Fruit fly (Drosophila melanogaster) whole organism, prepupa: ENCODE data around the gene nAChRalpha1.
A peak's percentile ranks its signal among the peaks of the same experiment; 100 is the strongest.

Source experiments
- CG10631 ChIP-seq: fragments of 200-800 bp; sonication (Bioruptor generic); optimal IDR thresholded peaks from 2 replicates; lab custom pipeline; 2016; ENCODE audit warnings: missing biosample characterization, missing genetic modification characterization
- CG11902 ChIP-seq: fragments of 200-800 bp; sonication (Bioruptor generic); optimal IDR thresholded peaks from 3 replicates; lab custom pipeline; 2016; ENCODE audit warnings: missing biosample characterization, missing genetic modification characterization
- CG15336 ChIP-seq: fragments of 200-800 bp; sonication (Bioruptor generic); IDR thresholded peaks from 2 replicates; pipeline ENCODE4 v1.3.6; 2022; ENCODE audit warnings: missing biosample characterization, missing genetic modification characterization
- CG1621 ChIP-seq: fragments of 200-800 bp; sonication (Bioruptor generic); optimal IDR thresholded peaks from 3 replicates; lab custom pipeline; 2018; ENCODE audit warnings: missing biosample characterization, mild to moderate bottlenecking, missing genetic modification characterization
- CG3032 ChIP-seq: fragments of 200-800 bp; optimal IDR thresholded peaks from 2 replicates; lab custom pipeline; 2019; ENCODE audit warnings: missing biosample characterization, mild to moderate bottlenecking, missing genetic modification characterization, moderate library complexity
- CG31627 ChIP-seq: fragments of 200-800 bp; sonication (Bioruptor generic); optimal IDR thresholded peaks from 3 replicates; lab custom pipeline; 2016; ENCODE audit warnings: missing biosample characterization, missing genetic modification characterization
- CG32006 ChIP-seq: fragments of 200-800 bp; sonication (Bioruptor generic); optimal IDR thresholded peaks from 3 replicates; lab custom pipeline; 2017; ENCODE audit warnings: missing biosample characterization, mild to moderate bottlenecking, missing genetic modification characterization
- CG34406 ChIP-seq: fragments of 200-800 bp; sonication (Bioruptor generic); optimal IDR thresholded peaks from 3 replicates; lab custom pipeline; 2016; ENCODE audit warnings: missing biosample characterization, missing genetic modification characterization
- CG3919 ChIP-seq: fragments of 200-800 bp; sonication (Bioruptor generic); optimal IDR thresholded peaks from 3 replicates; lab custom pipeline; 2016; ENCODE audit warnings: missing biosample characterization, missing genetic modification characterization
- CG4318 ChIP-seq: fragments of 200-800 bp; sonication (Bioruptor generic); optimal IDR thresholded peaks from 3 replicates; lab custom pipeline; 2017; ENCODE audit warnings: missing biosample characterization, mild to moderate bottlenecking, missing genetic modification characterization
- CG6163 ChIP-seq: fragments of 200-800 bp; sonication (Bioruptor generic); IDR thresholded peaks from 3 replicates; pipeline ENCODE4 v1.3.6; 2022; ENCODE audit warnings: missing biosample characterization, missing genetic modification characterization
- CG6792 ChIP-seq: fragments of 200-800 bp; sonication (Bioruptor generic); optimal IDR thresholded peaks from 3 replicates; lab custom pipeline; 2016; ENCODE audit warnings: missing biosample characterization, missing genetic modification characterization
- CG6854 ChIP-seq: fragments of 200-800 bp; sonication (Bioruptor generic); optimal IDR thresholded peaks from 2 replicates; lab custom pipeline; 2017; ENCODE audit warnings: missing biosample characterization, mild to moderate bottlenecking, missing genetic modification characterization
- Eip78C ChIP-seq: fragments of 200-800 bp; sonication (Bioruptor generic); peaks from one replicate; lab custom pipeline; 2016; ENCODE audit warnings: missing biosample characterization, missing genetic modification characterization
- Eip93F ChIP-seq: fragments of 200-800 bp; sonication (Bioruptor generic); optimal IDR thresholded peaks from 2 replicates; lab custom pipeline; 2016; ENCODE audit warnings: missing biosample characterization, mild to moderate bottlenecking, missing genetic modification characterization
- Gug ChIP-seq: fragments of 200-800 bp; sonication (Bioruptor generic); IDR thresholded peaks from 2 replicates; pipeline ENCODE4 v1.3.6; 2022; ENCODE audit warnings: missing biosample characterization, missing genetic modification characterization
- Hr39 ChIP-seq: fragments of 200-800 bp; sonication (Bioruptor generic); optimal IDR thresholded peaks from 2 replicates; lab custom pipeline; 2016; ENCODE audit warnings: missing biosample characterization, missing genetic modification characterization
- Met ChIP-seq: fragments of 200-800 bp; sonication (Bioruptor generic); optimal IDR thresholded peaks from 3 replicates; lab custom pipeline; 2016; ENCODE audit warnings: missing biosample characterization, missing genetic modification characterization
- Smox ChIP-seq: fragments of 200-800 bp; sonication (Bioruptor generic); optimal IDR thresholded peaks from 3 replicates; lab custom pipeline; 2016; ENCODE audit warnings: missing biosample characterization, missing genetic modification characterization
- Sox102F ChIP-seq: fragments of 200-800 bp; sonication (Bioruptor generic); optimal IDR thresholded peaks from 2 replicates; lab custom pipeline; 2016; ENCODE audit warnings: missing biosample characterization, mild to moderate bottlenecking, missing genetic modification characterization
- Sox15 ChIP-seq: fragments of 200-800 bp; sonication (Bioruptor generic); optimal IDR thresholded peaks from 3 replicates; lab custom pipeline; 2016; ENCODE audit warnings: missing biosample characterization, missing genetic modification characterization
- cyc ChIP-seq: fragments of 200-800 bp; sonication (Bioruptor generic); optimal IDR thresholded peaks from 3 replicates; lab custom pipeline; 2016; ENCODE audit warnings: missing biosample characterization, missing genetic modification characterization
- dac ChIP-seq: fragments of 200-800 bp; sonication (Bioruptor generic); optimal IDR thresholded peaks from 2 replicates; lab custom pipeline; 2017; ENCODE audit warnings: missing biosample characterization, mild to moderate bottlenecking, missing genetic modification characterization
- eg ChIP-seq: fragments of 200-800 bp; sonication (Bioruptor generic); IDR thresholded peaks from 3 replicates; pipeline ENCODE4 v1.3.6; 2022; ENCODE audit warnings: missing biosample characterization, missing genetic modification characterization
- fd59A ChIP-seq: fragments of 200-800 bp; sonication (Bioruptor generic); optimal IDR thresholded peaks from 2 replicates; lab custom pipeline; 2017; ENCODE audit warnings: missing biosample characterization, mild to moderate bottlenecking, missing genetic modification characterization, missing genetic modification reagents
- fd85E ChIP-seq: fragments of 200-800 bp; sonication (Bioruptor generic); optimal IDR thresholded peaks from 3 replicates; lab custom pipeline; 2016; ENCODE audit warnings: missing biosample characterization, missing genetic modification characterization
- lz ChIP-seq: fragments of 200-800 bp; sonication (Bioruptor generic); optimal IDR thresholded peaks from 3 replicates; lab custom pipeline; 2016; ENCODE audit warnings: missing biosample characterization, missing genetic modification characterization
- net ChIP-seq: fragments of 200-800 bp; sonication (Bioruptor generic); optimal IDR thresholded peaks from 3 replicates; lab custom pipeline; 2016; ENCODE audit warnings: missing biosample characterization, missing genetic modification characterization
- pdm3 ChIP-seq: fragments of 200-800 bp; sonication (Bioruptor generic); optimal IDR thresholded peaks from 3 replicates; lab custom pipeline; 2016; ENCODE audit warnings: missing biosample characterization, missing genetic modification characterization
- salr ChIP-seq, 2 experiments: fragments of 200-800 bp; sonication (Bioruptor generic); optimal IDR thresholded peaks; 3 replicates each; lab custom pipeline; 2016 to 2018; ENCODE audit warnings: missing biosample characterization in 2 of 2, missing genetic modification characterization in 2 of 2, mild to moderate bottlenecking in 1 of 2
- svp ChIP-seq: fragments of 200-800 bp; sonication (Bioruptor generic); peaks from one replicate; lab custom pipeline; 2016; ENCODE audit warnings: missing biosample characterization, missing genetic modification characterization
- vri ChIP-seq: fragments of 200-800 bp; sonication (Bioruptor generic); optimal IDR thresholded peaks from 3 replicates; lab custom pipeline; 2016; ENCODE audit warnings: missing biosample characterization, mild to moderate bottlenecking, missing genetic modification characterization

nAChRalpha1 gene

DNA sequence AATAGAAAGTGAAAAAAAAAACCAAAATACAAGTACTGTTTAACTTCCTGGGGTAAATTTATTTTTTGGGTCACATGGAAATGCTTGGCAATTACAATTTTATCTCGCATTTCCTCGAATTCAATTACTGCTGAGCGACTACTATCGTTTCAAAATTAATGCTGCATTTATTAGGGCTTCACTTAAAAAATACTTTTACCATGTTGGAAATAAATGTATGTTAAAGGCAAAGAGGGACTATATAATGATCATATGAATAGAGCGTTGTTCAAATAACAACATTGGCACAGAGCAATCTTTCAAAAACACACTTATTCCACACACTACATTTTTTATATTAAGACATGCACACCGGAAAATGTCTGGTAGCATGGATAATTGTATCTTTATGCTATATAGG, 12.1 kb upstream of the nAChRalpha1 start, which contains the start of gene CG31128:
CG31128 (plus strand) TSS at position 301 of the 400 bp plus-strand sequence.
- no peak for TF ChIP-seq CG15336 (GFP tag; lab: Robert Waterston, UW)
- no peak for TF ChIP-seq Eip93F
- no peak for TF ChIP-seq vri (GFP tag; lab: Kevin White, UChicago)
- no peak for TF ChIP-seq CG11902 (GFP tag; lab: Kevin White, UChicago)
- TF ChIP-seq CG32006 (GFP tag; lab: Kevin White, UChicago), result no peak
- no peak for TF ChIP-seq cyc (GFP tag; lab: Kevin White, UChicago)
- no peak for TF ChIP-seq lz (GFP tag; lab: Kevin White, UChicago)
- TF ChIP-seq svp (GFP tag; lab: Kevin White, UChicago), result no peak
- no peak for TF ChIP-seq CG4318 (GFP tag; lab: Kevin White, UChicago)
- no peak for TF ChIP-seq Gug (GFP tag; lab: Robert Waterston, UW)
- TF ChIP-seq Sox102F, result no peak
- no peak for TF ChIP-seq net
- no peak for TF ChIP-seq salr (GFP tag; optimal IDR thresholded peaks at IDR 0.05; lab: Kevin White, UChicago)
- TF ChIP-seq CG3032 (tag; lab: Kevin White, UChicago), result no peak
- TF ChIP-seq Met (GFP tag; lab: Kevin White, UChicago), result no peak
- TF ChIP-seq CG1621 (tag; lab: Kevin White, UChicago), result no peak
- no peak for TF ChIP-seq pdm3

DNA sequence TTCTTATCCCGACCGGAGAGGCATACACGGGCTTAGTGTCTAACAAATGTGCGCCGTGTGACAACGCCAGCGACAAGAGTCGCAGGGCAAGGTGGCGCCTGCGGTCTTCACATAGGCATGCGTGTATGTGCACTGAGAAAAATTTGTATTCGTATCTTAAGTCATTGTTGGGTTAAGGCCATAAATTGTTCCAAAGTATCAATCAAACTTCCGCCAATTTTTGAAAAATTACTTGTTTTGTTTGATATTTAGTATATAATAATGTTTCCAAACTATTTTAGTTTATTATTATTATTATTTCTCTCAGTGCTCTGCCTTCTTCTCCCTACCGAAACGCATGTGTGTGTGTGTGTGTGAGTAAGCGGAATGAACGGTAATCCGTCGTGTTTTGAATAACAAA, 10.3 kb upstream of the nAChRalpha1 start:
- TF ChIP-seq vri (GFP tag; lab: Kevin White, UChicago) (no peak), svp (GFP tag; lab: Kevin White, UChicago) (peak; percentile 14), eg (GFP tag; lab: Robert Waterston, UW) (no peak), pdm3 (no peak), dac (GFP tag; lab: Kevin White, UChicago) (no peak), Sox102F (no peak), CG6854 (GFP tag; lab: Kevin White, UChicago) (no peak), CG10631 (GFP tag; lab: Kevin White, UChicago) (no peak), CG15336 (GFP tag; lab: Robert Waterston, UW) (no peak), fd85E (GFP tag; lab: Kevin White, UChicago) (no peak), Sox15 (no peak), Eip78C (peak; percentile 22), CG6792 (GFP tag; lab: Kevin White, UChicago) (no peak), Smox (GFP tag; lab: Kevin White, UChicago) (no peak)

DNA sequence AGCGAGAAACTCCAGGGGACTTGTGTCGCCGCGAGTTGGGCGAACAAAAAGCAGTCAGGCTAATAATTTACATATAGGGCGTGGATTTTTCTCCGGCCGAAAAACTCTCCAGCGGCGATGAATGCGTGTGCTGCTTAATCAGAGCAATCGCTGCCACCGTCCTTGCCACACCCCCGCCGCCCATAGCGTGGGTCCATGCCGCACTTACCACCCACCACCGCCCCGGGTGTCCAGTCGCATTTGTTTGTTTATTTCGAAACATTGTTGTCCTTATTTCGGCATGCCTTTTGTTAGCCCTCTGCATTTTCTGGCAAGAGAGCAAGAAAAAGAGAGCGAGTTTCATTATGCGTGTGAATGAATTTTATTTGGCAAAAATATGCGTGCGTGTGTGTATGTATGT, 890 bp upstream of the nAChRalpha1 start:
- TF ChIP-seq eg (GFP tag; lab: Robert Waterston, UW) (no peak), CG31627 (GFP tag; lab: Kevin White, UChicago) (no peak)

DNA sequence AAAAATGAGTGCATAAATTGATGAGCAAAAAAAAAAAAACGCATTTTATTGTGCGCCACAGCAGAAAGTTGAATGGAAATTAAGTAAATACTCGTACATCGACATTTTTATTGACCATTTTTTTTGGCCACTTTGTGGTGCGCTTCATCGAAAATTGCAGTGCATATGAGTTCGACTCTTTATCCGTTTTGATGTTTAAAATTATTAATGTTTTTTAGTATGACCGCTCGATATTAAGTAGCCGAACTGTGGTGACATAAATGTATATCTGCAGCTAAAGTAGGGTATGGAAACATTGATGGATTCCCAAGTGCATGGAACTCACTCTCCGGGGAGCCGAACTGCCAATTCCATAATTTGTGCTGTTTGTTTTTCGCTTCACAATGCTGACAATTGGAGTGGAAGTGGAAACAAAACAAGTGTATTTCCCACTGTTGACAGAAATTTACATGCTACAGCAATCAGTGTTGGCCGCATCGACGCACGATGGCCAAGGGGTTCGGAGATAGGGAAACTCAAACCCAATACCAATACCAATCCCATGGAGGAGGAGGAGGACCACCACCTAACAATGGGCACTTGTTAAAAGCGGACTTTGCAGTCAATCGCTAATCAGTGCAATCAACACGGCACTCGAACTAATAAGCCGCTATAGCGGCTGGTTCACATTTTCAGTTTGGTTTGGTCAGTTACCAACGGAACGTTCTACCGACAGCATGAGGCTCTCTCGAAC, 64.6 kb downstream of the nAChRalpha1 start, which contains the start of gene CG13616:
CG13616 (plus strand) TSS at position 683 of the 733 bp plus-strand sequence.
- TF ChIP-seq CG32006 (GFP tag; lab: Kevin White, UChicago) (no peak), Met (GFP tag; lab: Kevin White, UChicago) (peak; percentile 1), svp (GFP tag; lab: Kevin White, UChicago) (peak; percentile 69), CG31627 (GFP tag; lab: Kevin White, UChicago) (peak; percentile 25), CG34406 (GFP tag; lab: Kevin White, UChicago) (peak; percentile 19), cyc (GFP tag; lab: Kevin White, UChicago) (peak; percentile 30), Hr39 (GFP tag; lab: Kevin White, UChicago) (peak; percentile 38), CG11902 (GFP tag; lab: Kevin White, UChicago) (peak; percentile 36), Smox (GFP tag; lab: Kevin White, UChicago) (peak; percentile 15), fd59A (GFP tag; lab: Kevin White, UChicago) (no peak), Eip78C (peak; percentile 69)

DNA sequence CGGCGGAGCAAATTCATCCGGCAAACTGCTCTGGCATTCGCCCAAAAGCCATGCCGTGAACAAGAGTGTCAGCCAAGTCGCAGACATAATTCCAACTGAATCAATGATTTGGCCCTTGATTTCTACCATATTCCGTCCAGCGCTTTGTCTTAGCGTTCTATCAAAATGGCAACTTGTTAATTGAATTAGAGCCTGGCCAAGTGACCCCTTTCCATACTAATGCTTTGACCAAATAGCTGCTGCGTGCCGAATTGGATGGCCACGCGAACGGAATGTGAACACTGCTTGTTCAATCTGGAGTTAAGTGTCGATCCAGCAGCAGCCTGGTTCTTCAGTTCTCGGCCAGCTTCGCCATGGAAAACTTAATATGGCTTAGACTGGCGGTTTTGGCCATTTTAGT, 66.7 kb downstream of the nAChRalpha1 start, which contains the start of the genes CG5768 and CG13615:
CG5768 (minus strand) TSS at position 101 of the 400 bp plus-strand sequence.
CG13615 (plus strand) TSS at position 280 of the 400 bp plus-strand sequence.
- TF ChIP-seq Sox102F (no peak), CG3919 (GFP tag; lab: Kevin White, UChicago) (no peak), svp (GFP tag; lab: Kevin White, UChicago) (no peak), CG15336 (GFP tag; lab: Robert Waterston, UW) (no peak), salr (GFP tag; optimal IDR thresholded peaks at IDR 0.05; lab: Kevin White, UChicago) (no peak), CG6163 (GFP tag; lab: Robert Waterston, UW) (no peak), CG1621 (tag; lab: Kevin White, UChicago) (no peak), CG34406 (GFP tag; lab: Kevin White, UChicago) (no peak), lz (GFP tag; lab: Kevin White, UChicago) (no peak)
